Fruit fly (Drosophila melanogaster): Measurements from ENCODE around the gene CG6195.

The CG6195 gene

dm6 chr3R:19642092-19642892 lies 5.9 kb downstream of the CG6195 start, which contains the start of gene subdued:
TSS of gene subdued (minus strand) at chr3R:19642722.
- TF ChIP-seq CTCF (optimal IDR thresholded peaks at IDR 0.05) (no peak), CG8478 (optimal IDR thresholded peaks at IDR 0.05) (no peak)

dm6 chr3R:19641498-19642065 lies 6.6 kb downstream of the CG6195 start:
- TF ChIP-seq CG8478 (optimal IDR thresholded peaks at IDR 0.05) (no peak), CTCF (optimal IDR thresholded peaks at IDR 0.05) (no peak)

- TF ChIP-seq CG8478 (optimal IDR thresholded peaks at IDR 0.05) = no peak
- TF ChIP-seq CTCF (optimal IDR thresholded peaks at IDR 0.05) = no peak
Measured at dm6 chr3R:19641058-19641457, 7.2 kb downstream of the CG6195 start.

dm6 chr3R:19638004-19638403 lies 10.2 kb downstream of the CG6195 start:
- TF ChIP-seq CTCF (optimal IDR thresholded peaks at IDR 0.05) (no peak), CG8478 (optimal IDR thresholded peaks at IDR 0.05) (no peak)

dm6 chr3R:19634649-19635048 lies 13.6 kb downstream of the CG6195 start, which contains the start of gene CG34138:
TSS of gene CG34138 (plus strand) at chr3R:19634949.
- TF ChIP-seq CG8478 (optimal IDR thresholded peaks at IDR 0.05) (no peak), CTCF (optimal IDR thresholded peaks at IDR 0.05) (no peak)

- TF ChIP-seq CTCF (optimal IDR thresholded peaks at IDR 0.05) (no peak), CG8478 (optimal IDR thresholded peaks at IDR 0.05) (no peak)
Measured at dm6 chr3R:19632685-19633116, 15.5 kb downstream of the CG6195 start, which contains the start of gene CG6231. TSS of gene CG6231 (minus strand) at chr3R:19632718.

dm6 chr3R:19627792-19628522 lies 20.3 kb downstream of the CG6195 start:
- TF ChIP-seq CTCF (optimal IDR thresholded peaks at IDR 0.05) = no peak

- no peak for TF ChIP-seq CG8478 (optimal IDR thresholded peaks at IDR 0.05)
- TF ChIP-seq CTCF (optimal IDR thresholded peaks at IDR 0.05) = no peak
Measured at dm6 chr3R:19625300-19626230, 22.6 kb downstream of the CG6195 start.

dm6 chr3R:19624482-19624881 lies 23.7 kb downstream of the CG6195 start:
- TF ChIP-seq CG8478 (optimal IDR thresholded peaks at IDR 0.05) (no peak), CTCF (optimal IDR thresholded peaks at IDR 0.05) (no peak)

dm6 chr3R:19623606-19624005 lies 24.6 kb downstream of the CG6195 start:
- no peak for TF ChIP-seq CG8478 (optimal IDR thresholded peaks at IDR 0.05)
- no peak for TF ChIP-seq CTCF (optimal IDR thresholded peaks at IDR 0.05)

- TF ChIP-seq CG8478 (optimal IDR thresholded peaks at IDR 0.05) (no peak), CTCF (optimal IDR thresholded peaks at IDR 0.05) (no peak)
Measured at dm6 chr3R:19622005-19622404, 26.2 kb downstream of the CG6195 start.

- TF ChIP-seq CTCF (optimal IDR thresholded peaks at IDR 0.05) (no peak), CG8478 (optimal IDR thresholded peaks at IDR 0.05) (no peak)
Measured at dm6 chr3R:19620953-19621352, 27.3 kb downstream of the CG6195 start.

- TF ChIP-seq CG8478 (optimal IDR thresholded peaks at IDR 0.05) (no peak), CTCF (optimal IDR thresholded peaks at IDR 0.05) (no peak)
Measured at dm6 chr3R:19619908-19620307, 28.3 kb downstream of the CG6195 start.

dm6 chr3R:19612908-19613431 lies 35.2 kb downstream of the CG6195 start, which contains the start of gene CG16727:
TSS of gene CG16727 (plus strand) at chr3R:19613381.
- TF ChIP-seq CG8478 (optimal IDR thresholded peaks at IDR 0.05) (no peak), CTCF (optimal IDR thresholded peaks at IDR 0.05) (no peak)

Measured in S2 (cell line).